Worm (Caenorhabditis elegans) whole organism, L1 larva: ENCODE data around the gene rpb-2.
A peak's percentile ranks its signal among the peaks of the same experiment; 100 is the strongest.

ENCODE experiments used
- C16A3.4 ChIP-seq: fragments of 150-350 bp; optimal IDR thresholded peaks from 2 replicates; lab custom pipeline; 2014; ENCODE audit warnings: missing biosample characterization, missing genetic modification characterization
- C34B4.2 ChIP-seq: sonication (generic microtip); optimal IDR thresholded peaks from 2 replicates; lab custom pipeline; 2017; ENCODE audit warnings: mild to moderate bottlenecking, missing genetic modification characterization, missing compliant biosample characterization
- F16B12.6 ChIP-seq: fragments of 150-350 bp; optimal IDR thresholded peaks from 2 replicates; lab custom pipeline; 2014; ENCODE audit warnings: missing biosample characterization, missing genetic modification characterization
- alr-1 ChIP-seq: fragments of 200-800 bp; sonication (Bioruptor generic); optimal IDR thresholded peaks from 2 replicates; lab custom pipeline; 2018; ENCODE audit warnings: borderline replicate concordance, mild to moderate bottlenecking, missing genetic modification characterization, missing compliant biosample characterization
- aly-2 ChIP-seq: fragments of 150-350 bp; optimal IDR thresholded peaks from 2 replicates; lab custom pipeline; 2014; ENCODE audit warnings: missing biosample characterization, missing genetic modification characterization
- ama-1 ChIP-seq: fragments of 150-350 bp; optimal IDR thresholded peaks from 2 replicates; lab custom pipeline; 2014
- ceh-63 ChIP-seq: fragments of 200-800 bp; sonication (Bioruptor generic); optimal IDR thresholded peaks from 2 replicates; lab custom pipeline; 2018; ENCODE audit warnings: mild to moderate bottlenecking, missing genetic modification characterization, missing compliant biosample characterization
- ceh-8 ChIP-seq: fragments of 200-800 bp; sonication (Bioruptor generic); optimal IDR thresholded peaks from 2 replicates; lab custom pipeline; 2018; ENCODE audit warnings: mild to moderate bottlenecking, missing genetic modification characterization, moderate library complexity, missing compliant biosample characterization
- ceh-82 ChIP-seq, 3 experiments: fragments of 150-350 bp in 1 of 3; sonication (generic microtip) in 2 of 3; optimal IDR thresholded peaks; 2 replicates each; lab custom pipeline; 2014 to 2017; ENCODE audit warnings: missing biosample characterization in 3 of 3, missing genetic modification characterization in 3 of 3
- ceh-88 ChIP-seq: fragments of 200-800 bp; sonication (Bioruptor generic); IDR thresholded peaks from 2 replicates; pipeline ENCODE4 v1.3.6; 2022; ENCODE audit warnings: missing genetic modification characterization, missing compliant biosample characterization
- ceh-90 ChIP-seq: sonication (generic microtip); optimal IDR thresholded peaks from 2 replicates; lab custom pipeline; 2016; ENCODE audit warnings: missing genetic modification characterization, missing compliant biosample characterization
- dpl-1 ChIP-seq, 3 experiments: fragments of 150-350 bp in 2 of 3; sonication (generic microtip) in 1 of 3; optimal IDR thresholded peaks; 2 replicates each; lab custom pipeline; 2014 to 2017; ENCODE audit warnings: missing biosample characterization in 3 of 3, missing genetic modification characterization in 3 of 3, missing genetic modification reagents in 3 of 3
- dsc-1 ChIP-seq: sonication (generic microtip); optimal IDR thresholded peaks from 2 replicates; lab custom pipeline; 2016; ENCODE audit warnings: mild to moderate bottlenecking, missing genetic modification characterization, missing compliant biosample characterization
- efl-3 ChIP-seq: fragments of 200-800 bp; sonication (Bioruptor generic); optimal IDR thresholded peaks from 2 replicates; lab custom pipeline; 2018; ENCODE audit warnings: mild to moderate bottlenecking, missing genetic modification characterization, missing compliant biosample characterization
- egl-13 ChIP-seq: sonication (generic microtip); optimal IDR thresholded peaks from 2 replicates; lab custom pipeline; 2016; ENCODE audit warnings: missing genotype, missing genetic modification reagents, missing genetic modification characterization, missing compliant biosample characterization
- elt-3 ChIP-seq, 6 experiments: fragments of 150-350 bp in 1 of 6; sonication (generic microtip); optimal IDR thresholded peaks; 2 replicates each; lab custom pipeline; 2017 to 2018; ENCODE audit warnings: missing biosample characterization in 6 of 6, missing genetic modification characterization in 6 of 6, inconsistent platforms in 1 of 6
- ets-5 ChIP-seq: fragments of 200-800 bp; sonication (Bioruptor generic); IDR thresholded peaks from 2 replicates; pipeline ENCODE4 v1.3.6; 2022; ENCODE audit warnings: missing genetic modification characterization, missing compliant biosample characterization
- fkh-4 ChIP-seq: sonication (generic microtip); optimal IDR thresholded peaks from 2 replicates; lab custom pipeline; 2016; ENCODE audit warnings: missing compliant biosample characterization, missing genetic modification characterization, borderline replicate concordance
- fkh-8 ChIP-seq: sonication (generic microtip); optimal IDR thresholded peaks from 2 replicates; lab custom pipeline; 2016; ENCODE audit warnings: mild to moderate bottlenecking, missing genetic modification characterization, missing compliant biosample characterization
- grh-1 ChIP-seq: fragments of 200-800 bp; sonication (Bioruptor generic); IDR thresholded peaks from 2 replicates; pipeline ENCODE4 v1.3.6; 2022; ENCODE audit warnings: missing genetic modification reagents, missing genetic modification characterization, missing compliant biosample characterization
- hpl-2 ChIP-seq: fragments of 150-350 bp; optimal IDR thresholded peaks from 2 replicates; lab custom pipeline; 2014; ENCODE audit warnings: missing biosample characterization, missing genetic modification reagents, missing genetic modification characterization
- lin-15B ChIP-seq: fragments of 150-350 bp; sonication (generic microtip); optimal IDR thresholded peaks from 3 replicates; lab custom pipeline; 2014; ENCODE audit warnings: missing biosample characterization, missing genetic modification characterization
- mdl-1 ChIP-seq, 2 experiments: fragments of 150-350 bp; optimal IDR thresholded peaks; 2 replicates each; lab custom pipeline; 2014 to 2017; ENCODE audit warnings: missing biosample characterization in 2 of 2, missing genetic modification characterization in 2 of 2, inconsistent platforms in 1 of 2
- mef-2 ChIP-seq: fragments of 150-350 bp; optimal IDR thresholded peaks from 2 replicates; lab custom pipeline; 2014; ENCODE audit warnings: missing biosample characterization, missing genetic modification characterization
- mep-1 ChIP-seq: fragments of 150-350 bp; optimal IDR thresholded peaks from 2 replicates; lab custom pipeline; 2014; ENCODE audit warnings: missing biosample characterization, missing genetic modification characterization
- nhr-12 ChIP-seq: sonication (generic microtip); optimal IDR thresholded peaks from 2 replicates; lab custom pipeline; 2017; ENCODE audit warnings: missing biosample characterization, missing genetic modification characterization
- nhr-19 ChIP-seq: fragments of 200-800 bp; sonication (Bioruptor generic); conservative IDR thresholded peaks from 2 replicates; pipeline ENCODE4 v1.3.6; 2022; ENCODE audit warnings: missing genetic modification characterization, missing compliant biosample characterization
- nhr-47 ChIP-seq: sonication (generic microtip); optimal IDR thresholded peaks from 2 replicates; lab custom pipeline; 2016; ENCODE audit warnings: mild to moderate bottlenecking, missing genetic modification characterization, moderate library complexity, missing compliant biosample characterization
- nhr-71 ChIP-seq: sonication (generic microtip); optimal IDR thresholded peaks from 2 replicates; lab custom pipeline; 2016; ENCODE audit warnings: mild to moderate bottlenecking, missing genetic modification characterization, moderate library complexity, missing compliant biosample characterization
- nhr-76 ChIP-seq: sonication (generic microtip); optimal IDR thresholded peaks from 2 replicates; lab custom pipeline; 2017; ENCODE audit warnings: missing biosample characterization, missing genetic modification characterization
- nhr-84 ChIP-seq: sonication (generic microtip); optimal IDR thresholded peaks from 2 replicates; lab custom pipeline; 2017; ENCODE audit warnings: missing biosample characterization, missing genetic modification characterization
- nhr-85 ChIP-seq: sonication (generic microtip); peaks from one replicate; lab custom pipeline; 2016; ENCODE audit warnings: missing genetic modification characterization, inconsistent platforms, missing compliant biosample characterization
- nhr-90 ChIP-seq: sonication (generic microtip); optimal IDR thresholded peaks from 2 replicates; lab custom pipeline; 2016; ENCODE audit warnings: mild to moderate bottlenecking, missing genetic modification characterization, missing compliant biosample characterization; ENCODE audit not compliant: poor library complexity
- pag-3 ChIP-seq: sonication (generic microtip); optimal IDR thresholded peaks from 2 replicates; lab custom pipeline; 2017; ENCODE audit warnings: missing genetic modification characterization, mild to moderate bottlenecking, missing compliant biosample characterization, antibody characterized with exemption, borderline replicate concordance; ENCODE audit not compliant: insufficient read depth
- pax-3 ChIP-seq: fragments of 200-800 bp; sonication (Bioruptor generic); optimal IDR thresholded peaks from 2 replicates; lab custom pipeline; 2018; ENCODE audit warnings: mild to moderate bottlenecking, missing genetic modification characterization, moderate library complexity, missing compliant biosample characterization
- rnt-1 ChIP-seq: sonication (generic microtip); optimal IDR thresholded peaks from 2 replicates; lab custom pipeline; 2016; ENCODE audit warnings: mild to moderate bottlenecking, missing genetic modification characterization, moderate library complexity, missing compliant biosample characterization
- skn-1 ChIP-seq: fragments of 150-350 bp; optimal IDR thresholded peaks from 2 replicates; lab custom pipeline; 2014; ENCODE audit warnings: missing biosample characterization, missing genetic modification characterization
- snpc-4 ChIP-seq: fragments of 150-350 bp; optimal IDR thresholded peaks from 2 replicates; lab custom pipeline; 2014; ENCODE audit warnings: missing biosample characterization, missing genetic modification characterization
- snu-23 ChIP-seq: sonication (generic microtip); optimal IDR thresholded peaks from 2 replicates; lab custom pipeline; 2016; ENCODE audit warnings: missing genetic modification characterization, missing compliant biosample characterization
- sup-37 ChIP-seq: fragments of 200-800 bp; sonication (Bioruptor generic); optimal IDR thresholded peaks from 2 replicates; lab custom pipeline; 2018; ENCODE audit warnings: mild to moderate bottlenecking, missing genetic modification characterization, missing compliant biosample characterization
- unc-62 ChIP-seq: fragments of 150-350 bp; optimal IDR thresholded peaks from 2 replicates; lab custom pipeline; 2014; ENCODE audit warnings: missing biosample characterization, missing genetic modification reagents, missing genetic modification characterization
- unc-98 ChIP-seq: fragments of 200-800 bp; sonication (Bioruptor generic); IDR thresholded peaks from 2 replicates; pipeline ENCODE4 v1.3.6; 2022; ENCODE audit warnings: missing genetic modification characterization, missing compliant biosample characterization
- vab-15 ChIP-seq: sonication (generic microtip); optimal IDR thresholded peaks from 2 replicates; lab custom pipeline; 2017; ENCODE audit warnings: missing genotype, mild to moderate bottlenecking, missing genetic modification characterization, missing compliant biosample characterization
- zip-4 ChIP-seq: fragments of 200-800 bp; sonication (Bioruptor generic); optimal IDR thresholded peaks from 2 replicates; lab custom pipeline; 2018; ENCODE audit warnings: mild to moderate bottlenecking, missing genetic modification characterization, moderate library complexity, missing compliant biosample characterization
- ztf-4 ChIP-seq: fragments of 150-350 bp; optimal IDR thresholded peaks from 2 replicates; lab custom pipeline; 2014; ENCODE audit warnings: missing biosample characterization, missing genetic modification characterization

rpb-2 gene

ce11 chrIII:4930154-4930679 is 9.2 kb upstream of the rpb-2 start, which contains the start of gene set-2 (continued):
- TF ChIP-seq nhr-19 (GFP tag; lab: Robert Waterston, UW) (peak; percentile 76), ztf-4 (tag; lab: Kevin White, UChicago) (no peak), unc-62 (GFP tag; lab: Kevin White, UChicago) (no peak), vab-15 (no peak), nhr-84 (no peak), F16B12.6 (peak; percentile 54), mef-2 (tag; lab: Kevin White, UChicago) (no peak), ceh-63 (GFP tag; lab: Kevin White, UChicago) (no peak), pax-3 (peak; percentile 78), egl-13 (tag; lab: Kevin White, UChicago) (peak; percentile 73), C16A3.4 (peak; percentile 22), nhr-47 (tag; lab: Kevin White, UChicago) (peak; percentile 81), ceh-88 (GFP tag; lab: Robert Waterston, UW) (no peak), fkh-8 (peak; percentile 62), mdl-1 (tag; optimal IDR thresholded peaks at IDR 0.05; lab: Kevin White, UChicago) (no peak), mep-1 (tag; lab: Kevin White, UChicago) (peak; percentile 55), ceh-8 (GFP tag; lab: Kevin White, UChicago) (no peak), nhr-90 (peak; percentile 87), grh-1 (GFP tag; lab: Robert Waterston, UW) (no peak), snu-23 (GFP tag; lab: Kevin White, UChicago) (peak; percentile 74), hpl-2 (no peak), dsc-1 (tag; lab: Kevin White, UChicago) (peak; percentile 69), skn-1 (tag; lab: Kevin White, UChicago) (peak; percentile 54), C34B4.2 (tag; lab: Kevin White, UChicago) (no peak), sup-37 (no peak), rnt-1 (peak; percentile 97), ceh-90 (tag; lab: Kevin White, UChicago) (peak; percentile 91), snpc-4 (tag; lab: Kevin White, UChicago) (peak; percentile 38), unc-98 (GFP tag; lab: Robert Waterston, UW) (peak; percentile 81), nhr-12 (no peak), nhr-71 (tag; lab: Kevin White, UChicago) (peak; percentile 84), zip-4 (GFP tag; lab: Kevin White, UChicago) (no peak)

ce11 chrIII:4932203-4932699 is 7.1 kb upstream of the rpb-2 start, which contains the start of the genes C26E6.12 and eri-9:
Gene C26E6.12, minus strand, starts transcription at chrIII:4932253.
Gene eri-9, plus strand, starts transcription at chrIII:4932450.
- no peak for TF ChIP-seq alr-1 (tag; lab: Kevin White, UChicago)
- TF ChIP-seq ama-1 (lab: Kevin White, UChicago): no peak
- TF ChIP-seq pag-3 (tag; lab: Kevin White, UChicago): no peak
- TF ChIP-seq ets-5 (GFP tag; lab: Robert Waterston, UW): no peak
- TF ChIP-seq nhr-76 (tag; lab: Kevin White, UChicago): no peak
- TF ChIP-seq dpl-1 (GFP tag; optimal IDR thresholded peaks at IDR 0.05; lab: Kevin White, UChicago): peak in 1 of 3 experiments; percentile 26

- TF ChIP-seq nhr-84 (no peak), ztf-4 (tag; lab: Kevin White, UChicago) (no peak), mdl-1 (tag; optimal IDR thresholded peaks at IDR 0.05; lab: Kevin White, UChicago) (no peak), elt-3 (tag; optimal IDR thresholded peaks at IDR 0.05; lab: Kevin White, UChicago) (no peak), nhr-76 (tag; lab: Kevin White, UChicago) (no peak), dpl-1 (GFP tag; optimal IDR thresholded peaks at IDR 0.05; lab: Kevin White, UChicago) (peak; percentile 42 to 70 (median 59)), unc-98 (GFP tag; lab: Robert Waterston, UW) (no peak), pag-3 (tag; lab: Kevin White, UChicago) (no peak), rnt-1 (peak; percentile 35), fkh-4 (tag; lab: Kevin White, UChicago) (no peak), ama-1 (lab: Kevin White, UChicago) (no peak), aly-2 (tag; lab: Kevin White, UChicago) (no peak), ceh-82 (tag; optimal IDR thresholded peaks at IDR 0.05; lab: Kevin White, UChicago) (peak in 1 of 3 experiments; percentile 11), nhr-85 (tag; lab: Kevin White, UChicago) (peak; percentile 2), ceh-8 (GFP tag; lab: Kevin White, UChicago) (no peak), nhr-47 (tag; lab: Kevin White, UChicago) (peak; percentile 49), C16A3.4 (no peak), snpc-4 (tag; lab: Kevin White, UChicago) (no peak), efl-3 (GFP tag; lab: Kevin White, UChicago) (no peak), lin-15B (tag; lab: Kevin White, UChicago) (peak; percentile 34), nhr-71 (tag; lab: Kevin White, UChicago) (peak; percentile 45)
Measured at ce11 chrIII:4934896-4935628, 4.3 kb upstream of the rpb-2 start, which contains the start of gene mrps-18C. Gene mrps-18C, plus strand, starts transcription at chrIII:4935578.
